Fruit fly (Drosophila melanogaster): ENCODE results near the gene CG33309.

Gene CG33309

DNA sequence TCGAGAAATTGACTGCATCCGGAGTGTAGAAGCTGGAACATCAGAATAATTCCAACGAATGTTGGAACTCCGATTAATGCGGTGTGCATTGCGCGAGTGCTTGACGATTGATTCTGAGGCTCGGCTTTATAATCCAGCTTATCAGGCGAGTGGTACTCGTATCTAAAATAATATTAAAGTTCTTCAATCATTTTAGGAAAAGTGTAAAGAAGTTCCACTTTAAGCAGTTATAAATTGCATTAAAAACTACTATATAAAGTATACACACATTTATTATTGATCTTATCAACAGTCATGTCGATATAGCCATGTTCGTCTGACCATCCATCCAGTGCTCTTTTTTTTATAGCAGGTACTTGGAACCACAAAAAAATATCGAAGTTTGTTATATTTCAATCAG lies 26.1 kb upstream of the CG33309 start, which contains the start of gene CG18636 (continued):
- no peak for TF ChIP-seq CG32772 (GFP tag; IDR thresholded peaks at IDR 0.05)

DNA sequence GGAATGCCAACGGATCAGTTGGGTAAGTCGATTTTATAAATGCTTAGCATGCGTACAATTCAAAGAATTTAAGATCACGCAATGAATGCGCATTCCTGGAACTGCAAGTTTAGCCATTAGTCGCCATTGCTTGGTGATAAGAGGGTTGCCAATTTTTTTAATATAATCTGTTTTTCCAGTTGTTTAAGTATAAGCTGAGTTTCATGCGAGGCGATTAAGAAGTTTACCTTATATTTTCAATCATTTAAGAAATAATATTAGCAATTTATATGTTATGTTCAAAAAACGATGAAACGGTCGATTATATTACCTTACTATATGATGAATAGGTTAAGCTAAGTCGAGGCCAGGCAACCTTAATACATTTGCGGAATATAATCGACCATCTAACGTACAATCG lies 14.0 kb upstream of the CG33309 start, which contains the start of gene CG18420:
Gene CG18420, minus strand, starts transcription at position 101 of the 400 bp plus-strand sequence.
- TF ChIP-seq zen2 (GFP tag; IDR thresholded peaks at IDR 0.05; ENCODE audit: partially characterized antibody): no peak
- no peak for TF ChIP-seq CG18476 (GFP tag; optimal IDR thresholded peaks at IDR 0.05)
- no peak for TF ChIP-seq dan (GFP tag; IDR thresholded peaks at IDR 0.05)
- no peak for TF ChIP-seq CG8290 (GFP tag; optimal IDR thresholded peaks at IDR 0.05)
- no peak for TF ChIP-seq CG8290 (tag; optimal IDR thresholded peaks at IDR 0.05)
- no peak for TF ChIP-seq Doc3 (GFP tag; IDR thresholded peaks at IDR 0.05; ENCODE audit: partially characterized antibody)

DNA sequence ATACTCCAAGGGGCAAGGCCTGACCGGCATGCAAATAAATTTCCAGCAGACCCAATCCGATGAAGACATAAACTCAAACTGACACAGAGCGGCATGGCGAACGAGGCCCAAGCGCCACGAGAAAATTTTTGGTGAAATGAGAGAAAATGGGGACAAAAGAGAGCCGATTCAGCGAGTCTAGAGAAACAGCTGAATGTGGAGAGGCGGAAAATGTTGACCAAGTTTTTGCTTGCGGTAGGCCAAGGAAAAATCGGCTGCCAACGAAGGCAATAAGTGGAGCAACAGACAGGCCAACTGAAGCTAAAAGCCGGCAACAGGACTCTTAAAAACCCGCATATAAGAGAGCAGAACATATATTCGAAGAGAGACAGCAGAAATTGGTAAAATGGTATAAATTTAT lies 13.0 kb upstream of the CG33309 start:
- TF ChIP-seq row (GFP tag; IDR thresholded peaks at IDR 0.05) (no peak), ap (GFP tag; IDR thresholded peaks at IDR 0.05) (no peak), B-H1 (GFP tag; IDR thresholded peaks at IDR 0.05) (no peak), CG14441 (GFP tag; IDR thresholded peaks at IDR 0.05) (no peak), CG8290 (GFP tag; optimal IDR thresholded peaks at IDR 0.05) (no peak), CG8290 (tag; optimal IDR thresholded peaks at IDR 0.05) (no peak), CG8924 (tag; optimal IDR thresholded peaks at IDR 0.05) (no peak), CG14050 (GFP tag; IDR thresholded peaks at IDR 0.05) (no peak), CG1233 (GFP tag; optimal IDR thresholded peaks at IDR 0.05) (no peak), tap (tag; optimal IDR thresholded peaks at IDR 0.05) (no peak), CG30431 (GFP tag; optimal IDR thresholded peaks at IDR 0.05) (no peak), luna (GFP tag; optimal IDR thresholded peaks at IDR 0.05) (no peak), br (optimal IDR thresholded peaks at IDR 0.05) (no peak), scrt (GFP tag; optimal IDR thresholded peaks at IDR 0.05) (peak; percentile 17), twi (tag; optimal IDR thresholded peaks at IDR 0.05) (no peak), D19A (tag; optimal IDR thresholded peaks at IDR 0.05) (no peak), CG3065 (GFP tag; optimal IDR thresholded peaks at IDR 0.05) (no peak), Rfx (GFP tag; IDR thresholded peaks at IDR 0.05) (no peak), cato (GFP tag; optimal IDR thresholded peaks at IDR 0.05; ENCODE audit: borderline replicate concordance) (no peak), CG17385 (GFP tag; optimal IDR thresholded peaks at IDR 0.05) (no peak), CG7271 (tag; optimal IDR thresholded peaks at IDR 0.05) (no peak), CG10431 (GFP tag; optimal IDR thresholded peaks at IDR 0.05) (no peak), CG15073 (GFP tag; optimal IDR thresholded peaks at IDR 0.05) (no peak), Deaf1 (tag; optimal IDR thresholded peaks at IDR 0.05) (peak; percentile 85), Trl (optimal IDR thresholded peaks at IDR 0.05) (peak; percentile 24 to 69), Trl (GFP tag; optimal IDR thresholded peaks at IDR 0.05) (no peak), CG6689 (GFP tag; IDR thresholded peaks at IDR 0.05) (no peak), repo (GFP tag; optimal IDR thresholded peaks at IDR 0.05) (no peak), cas (GFP tag; IDR thresholded peaks at IDR 0.05) (no peak), ind (GFP tag; optimal IDR thresholded peaks at IDR 0.05) (no peak), CG3163 (GFP tag; optimal IDR thresholded peaks at IDR 0.05) (peak; percentile 47)

DNA sequence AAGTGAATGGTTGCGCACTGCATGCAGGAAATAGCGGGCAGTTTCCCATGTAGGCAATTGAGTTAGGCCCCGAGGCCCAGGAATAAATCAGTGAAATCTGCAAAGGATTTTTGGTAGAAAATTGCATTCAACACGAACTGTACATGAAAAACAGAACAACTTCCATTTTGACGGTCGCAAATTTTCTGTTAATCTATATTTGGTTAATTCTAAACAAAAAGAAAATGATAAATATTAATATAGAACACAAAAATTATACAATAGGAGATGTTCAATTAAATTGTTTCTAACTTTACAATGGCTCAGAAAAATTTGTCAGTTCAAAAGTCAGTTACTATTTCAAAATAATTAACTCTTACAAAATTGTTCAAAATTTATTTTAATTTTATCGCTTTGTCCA lies 8.5 kb upstream of the CG33309 start, which contains the start of gene CG33308:
Gene CG33308, plus strand, starts transcription at position 301 of the 400 bp plus-strand sequence.
- TF ChIP-seq CG10543 (GFP tag; optimal IDR thresholded peaks at IDR 0.05) (no peak), ems (GFP tag; optimal IDR thresholded peaks at IDR 0.05) (no peak), zf30C (GFP tag; optimal IDR thresholded peaks at IDR 0.05) (no peak), CG17568 (GFP tag; optimal IDR thresholded peaks at IDR 0.05) (no peak), CG9609 (GFP tag; optimal IDR thresholded peaks at IDR 0.05) (no peak), CG7928 (GFP tag; optimal IDR thresholded peaks at IDR 0.05) (no peak), lola (GFP tag; optimal IDR thresholded peaks at IDR 0.05) (no peak), MTF-1 (GFP tag; optimal IDR thresholded peaks at IDR 0.05; ENCODE audit: borderline replicate concordance) (no peak), CG2678 (tag; optimal IDR thresholded peaks at IDR 0.05) (no peak), Fer1 (GFP tag; optimal IDR thresholded peaks at IDR 0.05) (no peak), MESR4 (GFP tag; optimal IDR thresholded peaks at IDR 0.05) (no peak), Xbp1 (GFP tag; optimal IDR thresholded peaks at IDR 0.05) (no peak), dmrt11E (tag; optimal IDR thresholded peaks at IDR 0.05) (no peak)

Measured in whole organism, embryonic.